Fruit fly (Drosophila melanogaster) ovary, adult (tissue): ENCODE measurements around the gene Sxl.

Experiments used
- CG17801 ChIP-seq: fragments of 200-800 bp; optimal IDR thresholded peaks from 2 replicates; lab custom pipeline; 2019; ENCODE audit warnings: missing biosample characterization, mild to moderate bottlenecking, missing genetic modification characterization, moderate library complexity; ENCODE audit not compliant: partially characterized antibody

Gene Sxl

DNA sequence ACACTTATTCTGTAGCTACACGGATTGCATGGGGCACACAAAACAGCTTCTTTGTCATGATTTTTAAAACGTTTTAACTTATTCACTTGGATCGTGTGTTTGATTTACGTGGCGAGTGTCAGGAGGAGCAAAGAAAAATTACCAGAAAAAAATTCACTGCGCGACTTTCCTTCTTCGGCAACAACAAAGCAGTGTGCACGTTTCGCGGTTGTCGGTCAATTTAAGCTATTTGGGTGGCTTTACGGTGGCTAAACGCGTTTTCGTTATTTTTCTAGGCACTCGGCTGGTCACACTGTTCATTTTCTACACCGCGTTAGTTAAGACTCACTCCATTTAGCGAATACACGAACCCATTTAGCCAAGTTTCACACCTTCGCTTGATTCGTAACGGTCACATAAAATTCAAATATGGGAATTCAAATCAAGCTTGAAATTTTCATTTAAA, at the start of gene Sxl:
Gene Sxl (minus strand): TSS at position 195 of the 445 bp plus-strand sequence.
- TF ChIP-seq CG17801 (GFP tag; lab: Kevin White, UChicago) = peak; percentile 23

DNA sequence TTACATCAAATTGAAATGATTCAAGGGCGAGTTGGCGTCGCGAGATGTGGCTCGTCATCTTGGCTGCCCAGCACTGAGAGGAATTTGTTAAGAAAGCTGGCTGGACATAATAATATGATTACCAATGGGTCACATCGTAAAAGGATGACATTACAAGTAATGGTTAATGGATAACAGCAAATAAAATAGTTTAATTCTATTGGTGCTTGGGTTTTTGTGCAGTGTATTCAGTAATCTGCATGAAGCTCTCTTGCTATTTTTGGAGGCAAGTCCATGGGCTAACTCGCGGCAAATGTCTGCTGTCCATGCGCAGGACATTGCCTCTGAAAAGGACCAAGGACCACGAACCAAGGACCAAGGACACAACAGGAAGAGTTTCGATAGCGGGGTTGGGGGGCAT, 43.9 kb upstream of the Sxl start:
- TF ChIP-seq CG17801 (GFP tag; lab: Kevin White, UChicago) = no peak

DNA sequence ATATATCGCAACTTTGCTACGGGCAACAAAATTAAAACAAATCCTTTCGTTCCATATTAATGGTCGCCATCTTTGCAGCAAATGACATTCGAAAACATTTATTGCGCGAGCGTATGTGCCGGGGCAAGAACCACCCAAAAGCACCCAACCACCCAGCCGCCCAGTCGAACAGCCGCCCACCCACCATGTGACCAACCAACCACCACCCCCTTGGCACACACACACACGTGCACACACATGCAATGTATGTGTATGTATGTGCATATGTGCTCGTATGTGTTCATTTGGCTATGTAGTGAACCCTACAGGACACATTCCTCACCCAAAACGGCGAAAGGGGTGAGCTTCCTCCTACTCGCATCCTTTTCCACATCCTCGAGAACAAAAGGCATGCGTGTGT, 42.1 kb upstream of the Sxl start:
- no peak for TF ChIP-seq CG17801 (GFP tag; lab: Kevin White, UChicago)

DNA sequence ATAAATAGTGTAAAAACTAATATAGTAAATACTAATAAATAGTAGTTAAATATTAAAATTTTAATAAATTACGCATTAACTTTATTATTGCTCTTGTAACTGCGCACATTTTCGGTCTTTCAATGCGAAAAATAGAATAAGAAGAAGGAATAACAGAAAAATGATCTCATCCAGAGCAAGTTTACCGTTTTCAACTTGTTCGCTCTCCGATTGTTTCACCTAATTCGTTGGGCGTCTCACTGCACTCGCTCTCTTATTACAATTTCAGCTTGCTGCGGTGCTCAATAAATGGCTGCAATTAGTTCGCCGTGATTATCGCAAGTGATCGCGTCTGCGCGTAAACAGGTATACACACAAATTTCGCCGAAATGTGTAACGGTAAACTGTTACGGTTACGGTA, 39.6 kb upstream of the Sxl start, which contains the start of gene Cph:
Gene Cph (plus strand): TSS at position 301 of the 400 bp plus-strand sequence.
- no peak for TF ChIP-seq CG17801 (GFP tag; lab: Kevin White, UChicago)

DNA sequence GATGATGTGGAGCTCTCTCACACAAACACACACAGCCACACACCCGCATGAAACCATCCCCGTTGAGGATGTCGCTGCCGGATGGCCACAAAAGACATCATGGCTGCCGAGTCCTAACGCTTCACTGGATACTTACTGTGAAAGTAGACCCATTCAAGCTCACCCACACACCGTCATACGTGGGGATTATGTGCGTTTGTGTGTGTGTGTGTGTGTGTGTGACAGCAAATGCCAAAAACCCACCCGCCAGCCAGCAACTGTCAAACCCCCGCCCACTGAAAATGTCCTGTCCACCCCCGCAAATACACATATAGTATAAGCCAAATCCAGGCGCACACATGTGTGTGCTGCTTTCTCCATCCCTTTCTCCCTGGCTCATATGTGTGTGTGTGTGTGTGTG, 26.6 kb upstream of the Sxl start:
- no peak for TF ChIP-seq CG17801 (GFP tag; lab: Kevin White, UChicago)

DNA sequence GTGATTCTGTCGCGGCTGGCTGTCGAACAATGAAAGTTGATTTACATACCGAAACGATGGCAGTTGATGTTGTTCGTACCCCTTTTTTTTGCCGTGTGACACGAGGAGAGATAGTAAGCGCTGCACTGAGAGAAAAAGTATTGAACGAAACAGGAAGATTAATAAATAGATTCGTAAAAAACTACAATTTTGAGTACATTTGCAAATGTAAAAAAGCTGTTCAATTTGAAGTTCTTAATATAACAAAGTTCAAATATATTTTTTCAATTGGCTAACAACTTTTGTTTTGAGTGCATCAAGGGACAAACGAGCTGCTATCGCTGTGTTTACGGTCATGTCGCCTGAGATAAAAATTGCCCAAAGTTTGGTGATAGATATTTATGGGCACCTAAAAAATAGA, 24.1 kb upstream of the Sxl start:
- no peak for TF ChIP-seq CG17801 (GFP tag; lab: Kevin White, UChicago)

DNA sequence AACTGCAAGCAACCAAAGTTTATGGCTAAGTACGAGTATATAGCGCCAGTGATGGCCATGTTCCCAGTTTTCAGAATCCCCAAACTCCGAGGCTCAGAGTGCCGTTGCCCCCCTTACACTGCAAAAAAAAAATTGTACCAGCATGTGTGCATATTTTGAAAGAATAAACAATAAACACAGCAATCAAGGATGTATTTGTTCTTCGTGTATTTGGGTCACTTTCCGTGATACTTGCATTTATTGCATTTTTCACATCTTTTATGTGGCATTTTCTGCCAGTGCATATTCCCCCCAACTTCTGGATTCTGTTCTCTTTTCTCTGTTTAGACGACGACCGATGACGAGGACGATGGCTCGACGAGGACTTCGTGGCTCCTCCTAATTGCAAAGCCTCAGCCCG, 22.3 kb upstream of the Sxl start:
- TF ChIP-seq CG17801 (GFP tag; lab: Kevin White, UChicago) = no peak

DNA sequence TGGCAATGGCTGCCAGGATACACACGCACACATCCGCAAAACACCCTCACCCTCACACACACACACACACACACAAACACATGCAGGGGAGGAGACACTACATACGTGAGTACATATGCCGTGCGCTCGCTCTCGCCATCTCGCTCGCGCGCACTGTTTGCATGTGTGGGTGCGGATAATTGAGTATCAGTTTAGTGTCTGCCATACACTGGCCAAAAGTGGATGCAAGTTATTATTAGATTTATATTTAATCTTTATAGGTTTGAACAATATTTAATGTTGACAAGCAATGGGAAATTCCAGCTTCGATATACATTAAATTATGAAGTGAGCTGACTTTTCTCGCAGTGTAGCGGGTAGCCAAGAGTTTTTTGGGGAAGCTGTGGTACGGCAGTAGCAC, 19.9 kb upstream of the Sxl start:
- TF ChIP-seq CG17801 (GFP tag; lab: Kevin White, UChicago) = no peak

DNA sequence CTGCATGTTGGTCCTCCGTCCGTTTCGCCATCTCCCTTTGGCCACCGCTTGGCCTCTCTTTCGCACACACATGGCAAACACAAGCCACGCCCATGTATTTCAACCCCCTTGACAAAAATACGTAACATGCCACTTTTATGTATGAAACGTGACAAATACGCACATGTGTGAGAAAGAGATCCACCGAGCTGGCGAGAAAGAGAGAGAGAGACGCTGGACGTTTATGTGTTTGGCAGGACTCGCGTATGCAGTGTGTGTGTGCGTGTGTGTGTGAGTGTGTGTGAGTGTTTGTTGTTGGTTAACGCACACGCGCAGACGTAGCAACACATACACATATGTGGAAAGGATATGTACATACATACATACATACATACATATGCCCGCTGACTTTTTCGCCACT, 13.0 kb upstream of the Sxl start:
- TF ChIP-seq CG17801 (GFP tag; lab: Kevin White, UChicago) = no peak

DNA sequence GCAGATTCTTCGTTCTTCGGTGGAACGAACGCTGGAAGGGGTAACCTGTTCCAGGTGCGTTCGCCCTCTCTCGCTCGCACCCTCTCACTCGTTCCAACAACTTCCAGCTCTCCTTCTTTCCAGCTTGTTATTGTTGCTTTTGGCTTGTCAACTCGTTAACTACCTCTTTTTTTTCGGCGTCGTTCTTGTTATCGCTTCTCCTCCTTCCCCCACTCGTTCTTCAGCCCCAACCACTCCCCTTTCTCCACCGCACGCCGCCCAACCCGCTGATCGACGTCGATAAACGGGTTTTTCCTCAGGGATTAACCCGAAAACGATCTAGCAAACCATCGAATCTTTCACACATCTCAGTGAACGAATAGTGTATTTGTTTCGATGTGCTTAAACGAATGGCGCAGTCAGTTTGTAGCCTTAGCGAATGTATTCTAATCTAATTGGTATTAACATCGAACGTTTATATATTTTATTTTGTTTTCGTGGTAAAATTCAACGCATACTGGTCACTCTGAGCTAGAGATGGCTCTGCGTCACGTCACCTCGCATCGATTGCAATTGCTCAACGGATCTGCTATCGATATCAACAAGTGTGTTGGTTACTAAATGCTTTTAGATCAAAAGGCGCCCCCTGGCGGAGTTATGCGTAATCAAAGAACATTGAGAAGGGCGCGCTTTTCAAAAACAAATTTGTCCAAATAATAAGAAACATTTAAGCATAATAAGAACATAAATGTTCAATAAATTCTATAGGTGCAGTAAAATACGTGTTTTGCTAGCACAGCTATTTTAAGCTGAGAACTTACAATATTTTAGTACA, 12.1 kb upstream of the Sxl start, which contains the start of gene fz4:
Gene fz4 (minus strand): TSS at position 529 of the 814 bp plus-strand sequence.
- TF ChIP-seq CG17801 (GFP tag; lab: Kevin White, UChicago) = peak; percentile 23

DNA sequence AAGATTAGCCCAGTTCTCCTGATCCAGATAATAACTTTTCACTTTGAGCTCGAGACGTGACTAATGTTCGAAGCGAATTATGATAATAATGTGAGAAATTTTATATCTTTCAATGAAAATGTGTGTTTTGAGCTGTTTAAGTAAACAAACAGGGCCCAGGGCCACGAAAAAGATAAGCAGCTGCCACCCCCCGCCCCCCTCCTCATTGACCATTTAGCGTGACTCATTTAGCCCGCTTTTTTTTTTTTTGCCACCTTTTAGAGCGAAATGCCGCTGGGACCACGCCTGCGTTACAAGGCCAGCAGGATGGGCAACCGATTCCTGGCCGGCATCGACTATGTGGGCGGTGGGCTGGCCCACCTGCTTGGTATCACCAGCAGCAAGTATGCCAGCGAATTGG, 7.7 kb upstream of the Sxl start:
- no peak for TF ChIP-seq CG17801 (GFP tag; lab: Kevin White, UChicago)

DNA sequence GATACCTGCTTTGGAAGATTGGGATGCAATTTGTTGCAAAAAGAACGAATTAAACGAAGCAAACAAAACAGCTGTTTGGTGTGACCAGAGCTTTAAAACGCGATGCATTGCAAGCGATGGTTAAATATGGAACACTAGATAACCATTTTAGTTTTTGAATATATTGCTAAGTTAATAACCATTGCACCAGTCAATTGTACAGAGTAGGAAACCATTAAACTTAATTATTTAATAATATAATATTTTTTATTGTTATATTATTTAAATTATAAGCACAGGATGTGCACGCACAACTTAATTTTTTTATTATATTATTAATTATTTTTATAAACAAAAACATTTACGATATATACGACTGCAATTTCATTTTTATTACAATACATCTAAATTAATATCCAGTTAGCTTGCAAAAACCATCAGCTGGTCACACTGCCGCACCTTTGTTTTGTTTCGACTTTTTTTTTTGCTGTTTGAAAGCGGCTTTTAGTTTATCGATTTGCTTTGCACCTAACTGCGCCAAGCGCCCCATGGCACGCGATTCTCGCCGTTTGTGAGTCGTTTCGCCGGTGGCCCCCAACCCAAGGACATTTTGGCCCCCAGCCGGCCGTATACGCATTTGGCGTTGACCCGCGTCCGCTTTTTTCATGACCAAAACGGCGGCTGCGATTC, 6.7 kb upstream of the Sxl start, which contains the start of the genes CG4617 and CG8300:
Gene CG4617 (minus strand): TSS at position 92 of the 669 bp plus-strand sequence.
Gene CG8300 (plus strand): TSS at position 486 of the 669 bp plus-strand sequence.
- no peak for TF ChIP-seq CG17801 (GFP tag; lab: Kevin White, UChicago)

DNA sequence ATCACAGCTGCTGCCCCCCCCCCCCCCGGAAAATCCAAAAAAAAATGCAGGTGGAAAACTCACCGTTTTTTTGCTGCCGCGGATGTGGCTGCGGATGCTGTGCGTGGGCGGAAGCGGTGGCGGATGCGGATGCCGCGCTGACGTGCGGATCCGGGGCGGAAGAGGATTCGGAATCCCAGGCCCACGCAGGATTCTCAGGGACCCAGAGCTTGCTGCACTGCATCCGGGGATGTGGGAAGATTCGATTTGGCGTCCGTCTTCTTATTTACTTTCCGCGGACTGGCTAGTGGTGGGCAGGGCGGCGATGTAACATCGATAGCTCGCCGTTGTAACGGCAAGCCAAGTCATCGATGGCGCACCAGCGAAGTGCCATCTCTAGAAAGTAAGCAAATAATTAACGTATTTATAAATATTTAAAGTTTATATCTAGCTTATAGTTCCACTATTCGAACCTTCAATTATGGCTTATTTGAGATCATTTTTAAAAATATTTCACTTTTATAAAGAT, 4.2 kb upstream of the Sxl start, which contains the start of gene CG4615:
Gene CG4615 (minus strand): TSS at position 288 of the 508 bp plus-strand sequence.
- peak; percentile 33 for TF ChIP-seq CG17801 (GFP tag; lab: Kevin White, UChicago)

DNA sequence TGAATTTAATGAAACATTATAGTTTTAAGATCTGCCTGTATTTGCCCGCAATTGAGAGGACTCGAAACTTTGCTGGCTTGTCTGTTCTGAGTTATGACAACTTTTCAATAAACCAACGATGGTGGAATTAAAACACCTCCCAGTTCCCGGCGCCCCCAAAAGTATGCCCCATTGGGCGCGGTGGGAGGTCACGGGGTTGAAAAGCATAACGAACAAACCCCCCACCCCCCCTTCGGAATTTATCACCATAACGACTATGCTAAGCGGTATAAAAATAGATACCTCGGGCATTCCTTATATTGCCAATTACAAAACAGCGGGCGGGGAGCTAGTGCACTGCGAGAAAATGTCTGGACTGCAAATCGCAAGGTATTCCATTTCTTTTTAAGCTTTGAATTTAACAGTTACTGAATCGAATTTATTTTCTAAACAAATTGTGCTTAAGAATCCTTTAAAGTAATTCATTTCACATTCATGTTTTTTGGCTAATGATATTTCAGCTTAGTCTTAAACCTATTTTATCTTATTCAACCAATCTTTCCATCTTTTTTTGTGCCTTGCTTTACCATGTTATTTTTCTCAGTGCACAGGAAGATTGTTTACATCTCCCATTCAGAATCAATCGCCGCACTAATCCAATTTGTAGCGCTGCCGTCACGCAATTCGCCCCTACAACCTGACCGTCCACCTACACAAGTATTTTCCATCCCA, 3.6 kb upstream of the Sxl start:
- peak; percentile 38 for TF ChIP-seq CG17801 (GFP tag; lab: Kevin White, UChicago)

DNA sequence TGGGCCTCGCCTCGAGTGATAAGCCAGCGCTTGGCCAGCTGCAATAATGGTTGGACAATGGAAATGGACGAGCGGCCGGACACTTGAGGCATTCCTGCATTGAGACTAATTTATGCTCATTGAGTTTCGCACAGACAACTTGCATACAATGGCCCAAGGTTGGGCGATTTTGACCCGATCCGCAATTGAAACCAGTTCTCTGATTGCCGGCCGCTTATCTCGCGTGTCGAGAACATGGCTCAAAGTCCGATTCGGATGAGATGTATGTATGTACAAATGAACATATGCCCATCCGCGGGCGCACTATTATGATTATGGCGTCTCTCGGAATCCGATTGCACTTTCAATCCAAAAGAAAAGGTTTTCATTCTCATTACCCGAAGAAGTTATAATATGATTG, 2.8 kb upstream of the Sxl start:
- no peak for TF ChIP-seq CG17801 (GFP tag; lab: Kevin White, UChicago)
